Worm (Caenorhabditis elegans) whole organism, young adult: ENCODE measurements around the gene cpi-2.
"Not testable (repeated sequence)": the region's sequence is repeated elsewhere in the genome, so short reads cannot be mapped to it uniquely, and the experiment has no call there.

Experiments used
- F33H1.4 ChIP-seq: fragments of 200-800 bp; sonication (Bioruptor generic); IDR thresholded peaks from 2 replicates; pipeline ENCODE4 v1.3.6; 2022; ENCODE audit warnings: missing genetic modification reagents, missing genetic modification characterization, missing compliant biosample characterization
- F52B5.7 ChIP-seq: sonication (generic microtip); optimal IDR thresholded peaks from 2 replicates; lab custom pipeline; 2016; ENCODE audit warnings: mild to moderate bottlenecking, missing genetic modification characterization, missing compliant biosample characterization
- K12H6.12 ChIP-seq: fragments of 200-800 bp; sonication (Bioruptor generic); optimal IDR thresholded peaks from 2 replicates; lab custom pipeline; 2018; ENCODE audit warnings: mild to moderate bottlenecking, missing genetic modification characterization, missing compliant biosample characterization
- bed-1 ChIP-seq: fragments of 200-800 bp; sonication (Bioruptor generic); IDR thresholded peaks from 2 replicates; pipeline ENCODE4 v1.3.6; 2022; ENCODE audit warnings: missing genetic modification reagents, missing genetic modification characterization, missing compliant biosample characterization
- unc-62 ChIP-seq: fragments of 150-350 bp; optimal IDR thresholded peaks from 2 replicates; lab custom pipeline; 2014; ENCODE audit warnings: missing biosample characterization, missing genetic modification reagents, missing genetic modification characterization

DNA sequence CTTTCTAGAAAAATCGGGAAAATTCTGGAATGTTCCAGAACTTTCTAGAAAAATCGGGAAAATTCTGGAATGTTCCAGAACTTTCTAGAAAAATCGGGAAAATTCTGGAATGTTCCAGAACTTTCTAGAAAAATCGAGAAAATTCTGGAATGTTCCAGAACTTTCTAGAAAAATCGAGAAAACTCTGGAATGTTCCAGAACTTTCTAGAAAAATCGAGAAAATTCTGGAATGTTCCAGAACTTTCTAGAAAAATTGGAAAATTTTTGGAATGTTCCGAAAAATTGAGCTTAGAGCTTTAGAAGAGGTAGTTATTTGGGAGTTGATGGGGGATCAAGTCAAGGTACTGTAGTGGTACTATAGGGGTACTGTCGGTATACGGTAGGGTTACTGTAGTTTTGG is 45.1 kb downstream of the cpi-2 start:
- not testable (repeated sequence) for TF ChIP-seq unc-62 (GFP tag; lab: Kevin White, UChicago); F33H1.4 (GFP tag; lab: Robert Waterston, UW); F52B5.7; bed-1 (GFP tag; lab: Robert Waterston, UW); K12H6.12 (tag; lab: Kevin White, UChicago)
